Worm (Caenorhabditis elegans): Measurements from ENCODE around the gene spp-9.

spp-9 gene

DNA sequence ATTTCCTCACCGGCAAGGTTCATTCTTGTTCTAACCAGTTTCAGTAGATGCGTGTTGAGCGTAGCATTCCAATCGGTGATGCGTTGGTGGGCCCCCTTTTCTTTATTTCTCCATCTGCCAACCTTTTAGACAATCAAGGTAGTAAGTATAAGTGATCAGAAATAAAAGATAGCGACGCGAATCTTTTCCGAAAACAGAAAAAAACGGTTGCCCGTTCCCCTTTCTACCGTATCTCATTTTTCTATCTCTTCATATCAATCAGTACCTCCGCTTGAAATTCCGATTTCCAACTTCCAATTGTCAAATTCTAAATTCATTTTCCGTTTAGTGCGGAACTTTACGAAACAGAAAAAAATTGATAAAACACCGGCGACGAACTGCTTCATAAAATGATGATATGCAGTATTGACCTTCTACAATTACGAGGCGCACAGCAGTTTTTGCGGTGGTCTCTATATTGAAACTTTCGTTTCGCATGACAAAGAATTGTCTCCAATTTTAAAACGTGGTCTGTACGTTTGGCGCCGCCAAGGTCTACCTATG is 8.2 kb upstream of the spp-9 start (continued):
- TF ChIP-seq pqm-1 (tag; optimal IDR thresholded peaks at IDR 0.05), result peak; percentile 35
- no peak for TF ChIP-seq mdt-29 (GFP tag; IDR thresholded peaks at IDR 0.05)
- TF ChIP-seq spr-3 (GFP tag; optimal IDR thresholded peaks at IDR 0.05), result no peak
- no peak for TF ChIP-seq ceh-82 (tag; optimal IDR thresholded peaks at IDR 0.05)
- TF ChIP-seq hmg-1.1 (GFP tag; IDR thresholded peaks at IDR 0.05), result no peak
- TF ChIP-seq fos-1 (tag; optimal IDR thresholded peaks at IDR 0.05), result no peak
- no peak for TF ChIP-seq nhr-111 (GFP tag; optimal IDR thresholded peaks at IDR 0.05)
- no peak for TF ChIP-seq aly-2 (tag; optimal IDR thresholded peaks at IDR 0.05)
- no peak for TF ChIP-seq duxl-1 (tag; optimal IDR thresholded peaks at IDR 0.05; ENCODE audit: poor library complexity)
- TF ChIP-seq dmd-6 (GFP tag; IDR thresholded peaks at IDR 0.05), result peak; percentile 18
- no peak for TF ChIP-seq dve-1 (tag; optimal IDR thresholded peaks at IDR 0.05; ENCODE audit: insufficient read depth)
- TF ChIP-seq snpc-4 (tag; optimal IDR thresholded peaks at IDR 0.05), result no peak
- TF ChIP-seq unc-39 (tag; optimal IDR thresholded peaks at IDR 0.05), result no peak
- TF ChIP-seq zfp-3 (GFP tag; conservative IDR thresholded peaks at IDR 0.05), result no peak
- peak in 1 of 2 experiments; percentile 78 for TF ChIP-seq unc-62 (GFP tag; optimal IDR thresholded peaks at IDR 0.05 in 1 of 2)
- no peak for TF ChIP-seq unc-62 (tag; optimal IDR thresholded peaks at IDR 0.05)
- TF ChIP-seq spr-1 (tag; optimal IDR thresholded peaks at IDR 0.05), result no peak
- TF ChIP-seq jun-1 (tag; optimal IDR thresholded peaks at IDR 0.05), result no peak
- TF ChIP-seq attf-4 (tag; optimal IDR thresholded peaks at IDR 0.05), result no peak
- TF ChIP-seq skn-1 (tag; optimal IDR thresholded peaks at IDR 0.05), result no peak
- TF ChIP-seq aha-1 (tag), result peak; percentile 68
- no peak for TF ChIP-seq rbr-2 (tag; optimal IDR thresholded peaks at IDR 0.05)
- no peak for TF ChIP-seq mdl-1 (tag; optimal IDR thresholded peaks at IDR 0.05)
- TF ChIP-seq lin-13 (GFP tag; optimal IDR thresholded peaks at IDR 0.05), result no peak
- no peak for TF ChIP-seq lin-38 (GFP tag; IDR thresholded peaks at IDR 0.05)
- peak; percentile 5 for TF ChIP-seq mxl-3 (GFP tag; optimal IDR thresholded peaks at IDR 0.05)
- 0 out of 2 replicates have a peak, but pooled peaks have one; percentile 28 for TF ChIP-seq tra-1 (GFP tag; IDR thresholded peaks at IDR 0.05)
- no peak for TF ChIP-seq ama-1 (optimal IDR thresholded peaks at IDR 0.05)
- peak; percentile 28 for TF ChIP-seq mes-2 (tag; optimal IDR thresholded peaks at IDR 0.05; ENCODE audit: poor library complexity, severe bottlenecking)
- TF ChIP-seq T20F7.1 (GFP tag; optimal IDR thresholded peaks at IDR 0.05), result no peak
- no peak for TF ChIP-seq lin-15B (tag; optimal IDR thresholded peaks at IDR 0.05)
- TF ChIP-seq madf-9 (GFP tag; conservative IDR thresholded peaks at IDR 0.05), result no peak
- TF ChIP-seq hlh-11 (tag; optimal IDR thresholded peaks at IDR 0.05), result no peak
- TF ChIP-seq F26F4.8 (GFP tag; conservative IDR thresholded peaks at IDR 0.05), result no peak
- no peak for TF ChIP-seq sdz-12 (GFP tag; optimal IDR thresholded peaks at IDR 0.05)
- TF ChIP-seq cey-2 (tag; optimal IDR thresholded peaks at IDR 0.05; ENCODE audit: borderline replicate concordance, insufficient read depth), result no peak
- no peak for TF ChIP-seq dmd-8 (GFP tag; IDR thresholded peaks at IDR 0.05)
- TF ChIP-seq nhr-28 (tag; optimal IDR thresholded peaks at IDR 0.05), result peak; percentile 32
- no peak for TF ChIP-seq php-3 (GFP tag; IDR thresholded peaks at IDR 0.05)
- TF ChIP-seq egl-43 (GFP tag; IDR thresholded peaks at IDR 0.05), result no peak
- TF ChIP-seq lin-29 (GFP tag; IDR thresholded peaks at IDR 0.05), result no peak
- TF ChIP-seq ZK546.5 (tag; optimal IDR thresholded peaks at IDR 0.05), result no peak
- TF ChIP-seq zfp-2 (tag; optimal IDR thresholded peaks at IDR 0.05), result no peak
- TF ChIP-seq lin-1 (GFP tag; IDR thresholded peaks at IDR 0.05), result no peak
- no peak for TF ChIP-seq snpc-1.2 (GFP tag; IDR thresholded peaks at IDR 0.05)
- TF ChIP-seq saeg-2 (GFP tag; IDR thresholded peaks at IDR 0.05), result no peak
- TF ChIP-seq daf-19 (GFP tag; conservative IDR thresholded peaks at IDR 0.05), result no peak
- no peak for TF ChIP-seq vab-7 (GFP tag; IDR thresholded peaks at IDR 0.05)
- no peak for TF ChIP-seq nhr-77 (tag; optimal IDR thresholded peaks at IDR 0.05)
- no peak for TF ChIP-seq lir-3 (tag; optimal IDR thresholded peaks at IDR 0.05)
- no peak for TF ChIP-seq arid-1 (GFP tag; conservative IDR thresholded peaks at IDR 0.05)
- no peak for TF ChIP-seq ceh-44 (GFP tag; IDR thresholded peaks at IDR 0.05)

Measured in whole organism, L4 larva.